Fruit fly (Drosophila melanogaster) whole organism, embryonic: ENCODE data around the gene HDAC6.

Experiments
- Antp ChIP-seq: fragments of 200-800 bp; sonication (Bioruptor generic); optimal IDR thresholded peaks from 3 replicates; lab custom pipeline; 2016; ENCODE audit warnings: missing biosample characterization, missing genetic modification characterization
- Atf-2 ChIP-seq: fragments of 200-800 bp; sonication (Bioruptor generic); optimal IDR thresholded peaks from 2 replicates; lab custom pipeline; 2016; ENCODE audit warnings: missing biosample characterization, missing genetic modification characterization
- CG11085 ChIP-seq: fragments of 200-800 bp; sonication (Bioruptor generic); IDR thresholded peaks from 2 replicates; pipeline ENCODE4 v1.3.6; 2022; ENCODE audit warnings: missing biosample characterization, missing genetic modification characterization
- CG12219 ChIP-seq: fragments of 200-800 bp; sonication (Bioruptor generic); optimal IDR thresholded peaks from 3 replicates; lab custom pipeline; 2018; ENCODE audit warnings: missing biosample characterization, mild to moderate bottlenecking, missing genetic modification characterization
- CG15601 ChIP-seq: fragments of 200-800 bp; sonication (Bioruptor generic); optimal IDR thresholded peaks from 3 replicates; lab custom pipeline; 2019; ENCODE audit warnings: missing biosample characterization, mild to moderate bottlenecking, missing genetic modification characterization, moderate library complexity
- CG17328 ChIP-seq: fragments of 200-800 bp; sonication (Bioruptor generic); IDR thresholded peaks from 2 replicates; pipeline ENCODE4 v1.3.6; 2022; ENCODE audit warnings: missing biosample characterization, missing genetic modification characterization
- CG31224 ChIP-seq: fragments of 200-800 bp; sonication (Bioruptor generic); IDR thresholded peaks from 2 replicates; pipeline ENCODE4 v1.3.6; 2022; ENCODE audit warnings: missing biosample characterization, missing genetic modification characterization
- CG34224 ChIP-seq: fragments of 200-800 bp; sonication (Bioruptor generic); IDR thresholded peaks from 3 replicates; pipeline ENCODE4 v1.3.6; 2022; ENCODE audit warnings: missing biosample characterization, missing genetic modification characterization; ENCODE audit not compliant: partially characterized antibody
- CG34422 ChIP-seq: fragments of 200-800 bp; sonication (Bioruptor generic); IDR thresholded peaks from 3 replicates; pipeline ENCODE4 v1.3.6; 2022; ENCODE audit warnings: missing biosample characterization, missing genetic modification characterization
- CG4617 ChIP-seq: fragments of 200-800 bp; sonication (Bioruptor generic); optimal IDR thresholded peaks from 3 replicates; lab custom pipeline; 2016; ENCODE audit warnings: missing biosample characterization, missing genetic modification characterization, borderline replicate concordance
- CG6175 ChIP-seq: fragments of 200-800 bp; sonication (Bioruptor generic); IDR thresholded peaks from 3 replicates; pipeline ENCODE4 v1.3.6; 2022; ENCODE audit warnings: missing biosample characterization, missing genetic modification characterization
- CG6813 ChIP-seq: fragments of 200-800 bp; sonication (Bioruptor generic); optimal IDR thresholded peaks from 2 replicates; lab custom pipeline; 2017; ENCODE audit warnings: missing biosample characterization, missing genetic modification characterization, mild to moderate bottlenecking, moderate library complexity, missing genetic modification reagents
- CG7987 ChIP-seq: fragments of 200-800 bp; sonication (Bioruptor generic); optimal IDR thresholded peaks from 2 replicates; lab custom pipeline; 2018; ENCODE audit warnings: missing biosample characterization, mild to moderate bottlenecking, missing genetic modification characterization, moderate library complexity
- CoRest ChIP-seq: fragments of 200-800 bp; sonication (Bioruptor generic); optimal IDR thresholded peaks from 3 replicates; lab custom pipeline; 2018; ENCODE audit warnings: missing biosample characterization, mild to moderate bottlenecking, missing genetic modification characterization, moderate library complexity
- Gsc ChIP-seq: fragments of 200-800 bp; sonication (Bioruptor generic); IDR thresholded peaks from 2 replicates; pipeline ENCODE4 v1.3.6; 2022; ENCODE audit warnings: missing biosample characterization, missing genetic modification characterization
- Gug ChIP-seq: fragments of 200-800 bp; sonication (Bioruptor generic); IDR thresholded peaks from 4 replicates; pipeline ENCODE4 v1.3.6; 2022; ENCODE audit warnings: missing biosample characterization, missing genetic modification characterization
- Hand ChIP-seq: fragments of 200-800 bp; sonication (Bioruptor generic); optimal IDR thresholded peaks from 2 replicates; lab custom pipeline; 2017; ENCODE audit warnings: mild to moderate bottlenecking, missing biosample characterization, missing genetic modification reagents, missing genetic modification characterization
- HmgZ ChIP-seq: fragments of 200-800 bp; sonication (Bioruptor generic); optimal IDR thresholded peaks from 2 replicates; lab custom pipeline; 2018; ENCODE audit warnings: missing biosample characterization, mild to moderate bottlenecking, missing genetic modification characterization
- MTF-1 ChIP-seq: fragments of 200-800 bp; sonication (Bioruptor generic); optimal IDR thresholded peaks from 2 replicates; lab custom pipeline; 2018; ENCODE audit warnings: missing biosample characterization, mild to moderate bottlenecking, missing genetic modification characterization, borderline replicate concordance
- NFAT ChIP-seq: fragments of 200-800 bp; sonication (Bioruptor generic); IDR thresholded peaks from 2 replicates; pipeline ENCODE4 v1.3.6; 2022; ENCODE audit warnings: missing biosample characterization, missing genetic modification characterization
- Nf-YB ChIP-seq: fragments of 200-800 bp; sonication (Bioruptor generic); optimal IDR thresholded peaks from 3 replicates; lab custom pipeline; 2019; ENCODE audit warnings: missing biosample characterization, mild to moderate bottlenecking, missing genetic modification characterization, moderate library complexity
- Stat92E ChIP-seq, 3 experiments: fragments of >200 bp in 2 of 3; fragments of 200-800 bp in 1 of 3; sonication (Bioruptor generic) in 1 of 3; optimal IDR thresholded peaks; 2 replicates each; lab custom pipeline; 2017 to 2019; ENCODE audit warnings: missing biosample characterization in 3 of 3, missing genetic modification characterization in 3 of 3, mild to moderate bottlenecking in 1 of 3, moderate library complexity in 1 of 3
- YL-1 ChIP-seq: fragments of 200-800 bp; sonication (Bioruptor generic); optimal IDR thresholded peaks from 3 replicates; lab custom pipeline; 2017; ENCODE audit warnings: missing biosample characterization, mild to moderate bottlenecking, missing genetic modification characterization
- bab2 ChIP-seq: fragments of 200-800 bp; sonication (Bioruptor generic); optimal IDR thresholded peaks from 2 replicates; lab custom pipeline; 2016; ENCODE audit warnings: missing biosample characterization, missing genetic modification characterization
- bigmax ChIP-seq: fragments of 200-800 bp; sonication (Bioruptor generic); optimal IDR thresholded peaks from 2 replicates; lab custom pipeline; 2018; ENCODE audit warnings: missing biosample characterization, mild to moderate bottlenecking, missing genetic modification characterization
- cato ChIP-seq: fragments of 200-800 bp; sonication (Bioruptor generic); optimal IDR thresholded peaks from 2 replicates; lab custom pipeline; 2016; ENCODE audit warnings: missing biosample characterization, missing genetic modification characterization, borderline replicate concordance
- danr ChIP-seq: fragments of 200-800 bp; sonication (Bioruptor generic); IDR thresholded peaks from 2 replicates; pipeline ENCODE4 v1.3.6; 2022; ENCODE audit warnings: missing biosample characterization, missing genetic modification characterization
- dati ChIP-seq: fragments of 200-800 bp; sonication (Bioruptor generic); IDR thresholded peaks from 2 replicates; pipeline ENCODE4 v1.3.6; 2022; ENCODE audit warnings: missing biosample characterization, missing genetic modification characterization
- dimm ChIP-seq: fragments of 200-800 bp; sonication (Bioruptor generic); IDR thresholded peaks from 2 replicates; pipeline ENCODE4 v1.3.6; 2022; ENCODE audit warnings: missing biosample characterization, missing genetic modification characterization
- dysf ChIP-seq: fragments of 200-800 bp; sonication (Bioruptor generic); IDR thresholded peaks from 3 replicates; pipeline ENCODE4 v1.3.6; 2022; ENCODE audit warnings: missing biosample characterization, missing genetic modification characterization
- gce ChIP-seq: fragments of 200-800 bp; sonication (Bioruptor generic); IDR thresholded peaks from 3 replicates; pipeline ENCODE4 v1.3.6; 2022; ENCODE audit warnings: missing biosample characterization, missing genetic modification characterization
- gfzf ChIP-seq: fragments of 200-800 bp; sonication (Bioruptor generic); optimal IDR thresholded peaks from 2 replicates; lab custom pipeline; 2016; ENCODE audit warnings: missing biosample characterization, mild to moderate bottlenecking, missing genetic modification characterization, moderate library complexity
- grn ChIP-seq: fragments of 200-800 bp; sonication (Bioruptor generic); optimal IDR thresholded peaks from 3 replicates; lab custom pipeline; 2017; ENCODE audit warnings: missing biosample characterization, missing genetic modification characterization
- hkb ChIP-seq, 2 experiments: fragments of 200-800 bp in 1 of 2; fragments of >200 bp in 1 of 2; sonication (Bioruptor generic) in 1 of 2; IDR thresholded peaks in 1 of 2; optimal IDR thresholded peaks in 1 of 2; 2 replicates each; pipeline versions ENCODE4 v1.3.6 to Lab custom; 2017 to 2022; ENCODE audit warnings: missing biosample characterization in 1 of 2, missing genetic modification characterization in 1 of 2
- insv ChIP-seq, 2 experiments: fragments of 200-800 bp; sonication (Bioruptor generic); optimal IDR thresholded peaks; 3 replicates each; lab custom pipeline; 2016 to 2018; ENCODE audit warnings: missing biosample characterization in 2 of 2, missing genetic modification characterization in 2 of 2
- jigr1 ChIP-seq: fragments of 200-800 bp; sonication (Bioruptor generic); IDR thresholded peaks from 3 replicates; pipeline ENCODE4 v1.3.6; 2022; ENCODE audit warnings: missing biosample characterization, missing genetic modification characterization
- klu ChIP-seq: fragments of 200-800 bp; sonication (Bioruptor generic); IDR thresholded peaks from 2 replicates; pipeline ENCODE4 v1.3.6; 2022; ENCODE audit warnings: missing biosample characterization, missing genetic modification characterization
- kni ChIP-seq: fragments of 200-800 bp; sonication (Bioruptor generic); optimal IDR thresholded peaks from 3 replicates; lab custom pipeline; 2017; ENCODE audit warnings: mild to moderate bottlenecking, missing biosample characterization, missing genetic modification reagents, missing genetic modification characterization
- nerfin-1 ChIP-seq: fragments of 200-800 bp; sonication (Bioruptor generic); optimal IDR thresholded peaks from 3 replicates; lab custom pipeline; 2019; ENCODE audit warnings: missing biosample characterization, mild to moderate bottlenecking, missing genetic modification characterization, moderate library complexity
- nmo ChIP-seq: fragments of 200-800 bp; sonication (Bioruptor generic); optimal IDR thresholded peaks from 2 replicates; lab custom pipeline; 2018; ENCODE audit warnings: missing biosample characterization, mild to moderate bottlenecking, missing genetic modification characterization, moderate library complexity
- p53 ChIP-seq: fragments of 200-800 bp; sonication (Bioruptor generic); optimal IDR thresholded peaks from 2 replicates; lab custom pipeline; 2016; ENCODE audit warnings: missing biosample characterization, missing genetic modification characterization
- pan ChIP-seq, 4 experiments: fragments of >200 bp in 3 of 4; fragments of 200-800 bp in 1 of 4; sonication (Bioruptor generic) in 1 of 4; optimal IDR thresholded peaks in 3 of 4; IDR thresholded peaks in 1 of 4; 2 replicates each; pipeline versions ENCODE4 v1.3.6 to Lab custom; 2017 to 2022; ENCODE audit warnings: missing biosample characterization in 2 of 4, missing genetic modification characterization in 2 of 4, mixed read lengths in 1 of 4
- pho ChIP-seq: fragments of 200-800 bp; sonication (Bioruptor generic); optimal IDR thresholded peaks from 2 replicates; lab custom pipeline; 2016; ENCODE audit warnings: missing biosample characterization, missing genetic modification characterization
- pita ChIP-seq: fragments of 200-800 bp; sonication (Bioruptor generic); optimal IDR thresholded peaks from 2 replicates; lab custom pipeline; 2017; ENCODE audit warnings: missing biosample characterization, mild to moderate bottlenecking, missing genetic modification characterization
- ro ChIP-seq: fragments of 200-800 bp; sonication (Bioruptor generic); IDR thresholded peaks from 2 replicates; pipeline ENCODE4 v1.3.6; 2022; ENCODE audit warnings: missing biosample characterization, missing genetic modification characterization
- run ChIP-seq: fragments of 200-800 bp; sonication (Bioruptor generic); optimal IDR thresholded peaks from 3 replicates; lab custom pipeline; 2018; ENCODE audit warnings: missing biosample characterization, mild to moderate bottlenecking, missing genetic modification characterization
- scrt ChIP-seq: fragments of 200-800 bp; sonication (Bioruptor generic); optimal IDR thresholded peaks from 2 replicates; lab custom pipeline; 2018; ENCODE audit warnings: missing biosample characterization, mild to moderate bottlenecking, missing genetic modification characterization, moderate library complexity
- tna ChIP-seq: fragments of 200-800 bp; sonication (Bioruptor generic); IDR thresholded peaks from 2 replicates; pipeline ENCODE4 v1.3.6; 2022; ENCODE audit warnings: missing biosample characterization, missing genetic modification characterization; ENCODE audit not compliant: partially characterized antibody
- trh ChIP-seq: fragments of 200-800 bp; sonication (Bioruptor generic); optimal IDR thresholded peaks from 2 replicates; lab custom pipeline; 2016; ENCODE audit warnings: missing biosample characterization, missing genetic modification characterization
- zfh1 ChIP-seq: fragments of 200-800 bp; sonication (Bioruptor generic); IDR thresholded peaks from 3 replicates; pipeline ENCODE4 v1.3.6; 2022; ENCODE audit warnings: missing biosample characterization, missing genetic modification characterization

Gene HDAC6

DNA sequence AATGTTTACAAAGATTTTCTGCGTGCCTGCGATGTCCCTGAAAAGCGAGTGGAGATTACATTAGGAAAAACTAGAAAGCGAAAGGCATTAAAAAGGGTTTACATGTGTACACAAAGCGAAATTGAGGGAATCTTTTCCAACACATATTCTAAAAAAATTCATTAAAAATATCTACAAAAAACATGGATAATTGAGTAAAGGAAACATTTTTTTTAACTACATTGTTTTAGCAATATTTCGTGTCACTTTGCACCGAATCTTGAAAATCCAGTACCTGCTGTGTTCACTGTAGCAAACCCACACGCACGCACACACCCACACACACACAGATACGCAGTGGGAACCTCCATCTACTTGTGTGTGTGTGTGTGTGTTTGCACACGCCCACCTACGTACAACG lies 28.9 kb upstream of the HDAC6 start (continued):
- peak; percentile 57 for TF ChIP-seq dysf
- no peak for TF ChIP-seq pita (GFP tag; lab: Kevin White, UChicago)
- TF ChIP-seq gce (GFP tag; lab: Robert Waterston, UW): peak; percentile 59; the same call in 2 of the 3 replicates
- no peak for TF ChIP-seq ro (GFP tag; lab: Robert Waterston, UW)
- no peak for TF ChIP-seq Stat92E (GFP tag; optimal IDR thresholded peaks at IDR 0.05; lab: Kevin White, UChicago)
- TF ChIP-seq gfzf (GFP tag; lab: Kevin White, UChicago): no peak
- no peak for TF ChIP-seq CG34224
- TF ChIP-seq klu (GFP tag; lab: Robert Waterston, UW): no peak
- no peak for TF ChIP-seq Atf-2 (GFP tag; lab: Kevin White, UChicago)
- no peak for TF ChIP-seq Gug
- 0 out of 2 replicates have a peak, but pooled peaks have one; percentile 9 for TF ChIP-seq NFAT (GFP tag; lab: Robert Waterston, UW)
- TF ChIP-seq scrt (GFP tag; lab: Kevin White, UChicago): peak; percentile 28
- TF ChIP-seq trh: no peak
- TF ChIP-seq hkb (optimal IDR thresholded peaks at IDR 0.05; lab: Kevin White, UChicago): no peak
- peak; percentile 30; the same call in 1 of the 2 replicates for TF ChIP-seq hkb (GFP tag; IDR thresholded peaks at IDR 0.05; lab: Robert Waterston, UW)
- TF ChIP-seq Nf-YB: no peak
- no peak for TF ChIP-seq CG15601 (tag; lab: Kevin White, UChicago)
- TF ChIP-seq pan (optimal IDR thresholded peaks at IDR 0.05; lab: Kevin White, UChicago): no peak
- peak in 1 of 2 experiments; percentile 46 for TF ChIP-seq pan (GFP tag; optimal IDR thresholded peaks at IDR 0.05 in 1 of 2, IDR thresholded peaks at IDR 0.05 in 1 of 2)
- TF ChIP-seq pho (GFP tag; lab: Kevin White, UChicago): peak; percentile 37
- no peak for TF ChIP-seq CG17328
- no peak for TF ChIP-seq dimm (GFP tag; lab: Robert Waterston, UW)
- TF ChIP-seq tna: no peak
- no peak for TF ChIP-seq kni (GFP tag; lab: Kevin White, UChicago)
- no peak for TF ChIP-seq CG34422
- TF ChIP-seq jigr1 (GFP tag; lab: Robert Waterston, UW): no peak
- TF ChIP-seq Hand (GFP tag; lab: Kevin White, UChicago): peak; percentile 23
- TF ChIP-seq CG31224 (GFP tag; lab: Robert Waterston, UW): peak; percentile 23; the same call in 1 of the 2 replicates
- no peak for TF ChIP-seq grn
- no peak for TF ChIP-seq CG6175 (GFP tag; lab: Robert Waterston, UW)
- TF ChIP-seq YL-1 (GFP tag; lab: Kevin White, UChicago): no peak
- no peak for TF ChIP-seq dati (GFP tag; lab: Robert Waterston, UW)
- TF ChIP-seq bigmax: no peak
- no peak for TF ChIP-seq nerfin-1 (tag; lab: Kevin White, UChicago)
- peak; percentile 22 for TF ChIP-seq CG6813 (GFP tag; lab: Kevin White, UChicago)
- TF ChIP-seq Antp (GFP tag; lab: Kevin White, UChicago): no peak
- no peak for TF ChIP-seq CG4617
- no peak for TF ChIP-seq CG7987 (GFP tag; lab: Kevin White, UChicago)
- no peak for TF ChIP-seq p53
- no peak for TF ChIP-seq Gsc (GFP tag; lab: Robert Waterston, UW)
- TF ChIP-seq HmgZ: no peak
- no peak for TF ChIP-seq zfh1 (GFP tag; lab: Robert Waterston, UW)
- no peak for TF ChIP-seq nmo
- no peak for TF ChIP-seq MTF-1 (GFP tag; lab: Kevin White, UChicago)
- TF ChIP-seq danr: 0 out of 2 replicates have a peak, but pooled peaks have one; percentile 32
- peak; percentile 16 for TF ChIP-seq CoRest (tag; lab: Kevin White, UChicago)
- TF ChIP-seq insv (GFP tag; optimal IDR thresholded peaks at IDR 0.05; lab: Kevin White, UChicago): no peak
- TF ChIP-seq bab2 (GFP tag; lab: Kevin White, UChicago): peak; percentile 1
- no peak for TF ChIP-seq run (tag; lab: Kevin White, UChicago)
- TF ChIP-seq CG11085: no peak
- no peak for TF ChIP-seq CG12219 (GFP tag; lab: Kevin White, UChicago)
- no peak for TF ChIP-seq cato (GFP tag; lab: Kevin White, UChicago)
